Fruit fly (Drosophila melanogaster): ENCODE data around the gene Elo68beta.
A peak's percentile ranks its signal among the peaks of the same experiment; 100 is the strongest.

Elo68beta gene

DNA sequence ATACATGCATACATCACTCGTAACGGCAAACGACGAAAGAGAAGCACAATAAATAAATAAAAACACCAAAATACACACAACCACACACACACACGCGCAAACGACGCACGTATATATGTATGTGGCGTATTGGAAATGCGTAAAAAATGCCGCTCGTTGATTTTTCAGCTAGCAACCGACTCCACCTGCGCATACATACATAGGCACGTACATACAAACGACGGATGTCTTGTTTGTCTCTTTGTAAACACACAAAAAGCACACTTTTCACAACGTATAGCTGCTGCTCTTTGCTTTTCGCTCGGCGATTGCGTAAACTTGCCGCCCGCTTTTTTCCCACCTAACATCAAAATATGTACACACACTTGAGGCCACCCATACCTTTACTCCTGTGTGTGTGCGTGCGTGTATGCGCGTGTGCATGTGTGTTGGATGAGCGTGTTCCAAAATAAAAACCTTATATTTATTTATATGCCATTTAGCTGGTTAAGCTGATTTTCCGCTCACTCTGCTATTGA lies 18.5 kb upstream of the Elo68beta start (continued):
- TF ChIP-seq BtbVII (GFP tag; optimal IDR thresholded peaks at IDR 0.05) (peak; percentile 63), CG2712 (tag; optimal IDR thresholded peaks at IDR 0.05) (no peak), cg (GFP tag; optimal IDR thresholded peaks at IDR 0.05) (peak; percentile 98), vvl (GFP tag; IDR thresholded peaks at IDR 0.05) (no peak), CG7839 (tag; optimal IDR thresholded peaks at IDR 0.05) (no peak), Mrtf (GFP tag; IDR thresholded peaks at IDR 0.05) (no peak), CG17361 (GFP tag; IDR thresholded peaks at IDR 0.05) (no peak; the same call in 2 of the 3 replicates), crol (GFP tag; IDR thresholded peaks at IDR 0.05) (no peak; the same call in 1 of the 2 replicates), CG15269 (tag; optimal IDR thresholded peaks at IDR 0.05) (no peak), CG18764 (GFP tag; optimal IDR thresholded peaks at IDR 0.05) (no peak), sim (GFP tag; IDR thresholded peaks at IDR 0.05) (no peak), ac (GFP tag; optimal IDR thresholded peaks at IDR 0.05) (peak; percentile 49), Hr39 (optimal IDR thresholded peaks at IDR 0.05) (no peak), CG8478 (optimal IDR thresholded peaks at IDR 0.05) (peak; percentile 88), Oaz (GFP tag; IDR thresholded peaks at IDR 0.05) (no peak), CG17829 (tag; optimal IDR thresholded peaks at IDR 0.05) (no peak), Meics (GFP tag; optimal IDR thresholded peaks at IDR 0.05) (peak; percentile 50), Hand (GFP tag; optimal IDR thresholded peaks at IDR 0.05) (no peak), CG31224 (GFP tag; IDR thresholded peaks at IDR 0.05) (no peak), vnd (GFP tag; IDR thresholded peaks at IDR 0.05; ENCODE audit: partially characterized antibody) (no peak), scrt (GFP tag; optimal IDR thresholded peaks at IDR 0.05) (peak; percentile 41), gsb-n (tag; optimal IDR thresholded peaks at IDR 0.05) (no peak), Myb (GFP tag; optimal IDR thresholded peaks at IDR 0.05) (no peak), CG9817 (tag; optimal IDR thresholded peaks at IDR 0.05) (no peak), CG15479 (GFP tag; optimal IDR thresholded peaks at IDR 0.05) (peak; percentile 77), CG13287 (GFP tag; IDR thresholded peaks at IDR 0.05; ENCODE audit: partially characterized antibody) (no peak), dpn (GFP tag; optimal IDR thresholded peaks at IDR 0.05) (no peak), CG10565 (GFP tag; optimal IDR thresholded peaks at IDR 0.05) (no peak), D19B (GFP tag; optimal IDR thresholded peaks at IDR 0.05) (no peak), Ets65A (GFP tag) (no peak), CG31441 (GFP tag; IDR thresholded peaks at IDR 0.05) (no peak), aop (GFP tag; IDR thresholded peaks at IDR 0.05) (no peak), ind (GFP tag; optimal IDR thresholded peaks at IDR 0.05) (no peak), CG4854 (GFP tag; optimal IDR thresholded peaks at IDR 0.05) (no peak), emc (GFP tag; optimal IDR thresholded peaks at IDR 0.05) (no peak), jigr1 (GFP tag; IDR thresholded peaks at IDR 0.05) (no peak), Dip2 (GFP tag; IDR thresholded peaks at IDR 0.05) (no peak), Nf-YB (GFP tag; optimal IDR thresholded peaks at IDR 0.05) (no peak), CG6791 (GFP tag; IDR thresholded peaks at IDR 0.05; ENCODE audit: partially characterized antibody) (no peak), CG11723 (GFP tag; optimal IDR thresholded peaks at IDR 0.05) (peak; percentile 18), CG10462 (GFP tag; optimal IDR thresholded peaks at IDR 0.05) (no peak), Deaf1 (tag; optimal IDR thresholded peaks at IDR 0.05) (peak; percentile 58), Usf (GFP tag; optimal IDR thresholded peaks at IDR 0.05) (no peak), hth (optimal IDR thresholded peaks at IDR 0.05) (no peak), sug (tag; optimal IDR thresholded peaks at IDR 0.05) (peak; percentile 79), CG18262 (tag; optimal IDR thresholded peaks at IDR 0.05) (no peak), ATbp (GFP tag; optimal IDR thresholded peaks at IDR 0.05) (peak; percentile 66), wek (GFP tag; optimal IDR thresholded peaks at IDR 0.05) (peak; percentile 64), odd (GFP tag; optimal IDR thresholded peaks at IDR 0.05) (peak; percentile 47), shn (GFP tag; optimal IDR thresholded peaks at IDR 0.05) (no peak), gem (tag; optimal IDR thresholded peaks at IDR 0.05) (no peak), CG11398 (GFP tag; optimal IDR thresholded peaks at IDR 0.05) (no peak)
